Worm (Caenorhabditis elegans) whole organism, L2 larva: Measurements from ENCODE around the gene neg-1.

ENCODE experiments used
- F13H6.1 ChIP-seq: sonication (generic microtip); optimal IDR thresholded peaks from 2 replicates; lab custom pipeline; 2016; ENCODE audit warnings: missing genetic modification characterization, missing compliant biosample characterization
- R02D3.7 ChIP-seq: fragments of 150-350 bp; optimal IDR thresholded peaks from 2 replicates; lab custom pipeline; 2014; ENCODE audit warnings: missing biosample characterization, missing genetic modification characterization
- Y55F3AM.14 ChIP-seq: fragments of 200-800 bp; sonication (Bioruptor generic); optimal IDR thresholded peaks from 2 replicates; lab custom pipeline; 2018; ENCODE audit warnings: mild to moderate bottlenecking, missing genetic modification characterization, missing compliant biosample characterization
- ZK546.5 ChIP-seq: sonication (generic microtip); optimal IDR thresholded peaks from 2 replicates; lab custom pipeline; 2017; ENCODE audit warnings: missing biosample characterization, missing genetic modification characterization
- alr-1 ChIP-seq: fragments of 150-350 bp; optimal IDR thresholded peaks from 2 replicates; lab custom pipeline; 2014; ENCODE audit warnings: missing biosample characterization, missing genetic modification characterization
- aly-2 ChIP-seq: fragments of 150-350 bp; optimal IDR thresholded peaks from 2 replicates; lab custom pipeline; 2014; ENCODE audit warnings: missing biosample characterization, missing genetic modification characterization
- blmp-1 ChIP-seq: sonication (generic microtip); optimal IDR thresholded peaks from 2 replicates; lab custom pipeline; 2017; ENCODE audit warnings: missing genetic modification characterization, mild to moderate bottlenecking, missing compliant biosample characterization, antibody characterized with exemption, moderate library complexity; ENCODE audit not compliant: insufficient read depth
- ceh-16 ChIP-seq: fragments of 150-350 bp; optimal IDR thresholded peaks from 2 replicates; lab custom pipeline; 2014; ENCODE audit warnings: missing biosample characterization, missing genetic modification characterization
- ceh-82 ChIP-seq: fragments of 150-350 bp; optimal IDR thresholded peaks from 2 replicates; lab custom pipeline; 2014; ENCODE audit warnings: missing biosample characterization, missing genetic modification characterization
- egl-27 ChIP-seq: sonication (generic microtip); optimal IDR thresholded peaks from 3 replicates; lab custom pipeline; 2017; ENCODE audit warnings: missing biosample characterization, missing genetic modification reagents, missing genetic modification characterization
- elt-1 ChIP-seq: fragments of 150-350 bp; optimal IDR thresholded peaks from 2 replicates; lab custom pipeline; 2014; ENCODE audit warnings: missing biosample characterization, missing genetic modification characterization
- elt-3 ChIP-seq: sonication (generic microtip); optimal IDR thresholded peaks from 2 replicates; lab custom pipeline; 2017; ENCODE audit warnings: missing biosample characterization, missing genetic modification characterization
- fos-1 ChIP-seq: fragments of 150-350 bp; optimal IDR thresholded peaks from 2 replicates; lab custom pipeline; 2014; ENCODE audit warnings: missing biosample characterization, missing genetic modification characterization
- gmeb-1 ChIP-seq: fragments of 150-350 bp; optimal IDR thresholded peaks from 2 replicates; lab custom pipeline; 2014; ENCODE audit warnings: missing biosample characterization, missing genetic modification characterization
- lin-11 ChIP-seq: fragments of 150-350 bp; sonication (generic microtip); optimal IDR thresholded peaks from 2 replicates; lab custom pipeline; 2014; ENCODE audit warnings: missing biosample characterization, missing genetic modification characterization, inconsistent platforms, mixed read lengths
- lin-13 ChIP-seq: fragments of 150-350 bp; optimal IDR thresholded peaks from 2 replicates; lab custom pipeline; 2014; ENCODE audit warnings: missing biosample characterization, missing genetic modification reagents, missing genetic modification characterization
- lin-39 ChIP-seq: fragments of 150-350 bp; optimal IDR thresholded peaks from 2 replicates; lab custom pipeline; 2014; ENCODE audit warnings: missing biosample characterization, missing genetic modification reagents, missing genetic modification characterization
- lsy-2 ChIP-seq, 2 experiments: fragments of 150-350 bp in 1 of 2; sonication (generic microtip) in 1 of 2; optimal IDR thresholded peaks; 2 replicates each; lab custom pipeline; 2014 to 2017; ENCODE audit warnings: missing biosample characterization in 2 of 2, missing genetic modification characterization in 2 of 2
- mab-5 ChIP-seq: fragments of 150-350 bp; optimal IDR thresholded peaks from 2 replicates; lab custom pipeline; 2014; ENCODE audit warnings: missing biosample characterization, missing genetic modification characterization
- mbf-1 ChIP-seq: sonication (generic microtip); optimal IDR thresholded peaks from 2 replicates; lab custom pipeline; 2017; ENCODE audit warnings: missing biosample characterization, missing genetic modification characterization
- mdl-1 ChIP-seq, 2 experiments: fragments of 150-350 bp in 1 of 2; sonication (generic microtip) in 1 of 2; optimal IDR thresholded peaks; 2 replicates each; lab custom pipeline; 2017; ENCODE audit warnings: missing biosample characterization in 2 of 2, missing genetic modification characterization in 2 of 2
- nhr-12 ChIP-seq: fragments of 150-350 bp; optimal IDR thresholded peaks from 2 replicates; lab custom pipeline; 2014; ENCODE audit warnings: missing biosample characterization, missing genetic modification characterization
- nhr-129 ChIP-seq: fragments of 150-350 bp; optimal IDR thresholded peaks from 2 replicates; lab custom pipeline; 2014; ENCODE audit warnings: missing biosample characterization, missing genetic modification characterization
- nhr-21 ChIP-seq: fragments of 150-350 bp; optimal IDR thresholded peaks from 2 replicates; lab custom pipeline; 2014; ENCODE audit warnings: missing biosample characterization, missing genetic modification characterization
- nhr-237 ChIP-seq: fragments of 150-350 bp; optimal IDR thresholded peaks from 2 replicates; lab custom pipeline; 2014; ENCODE audit warnings: missing biosample characterization, missing genetic modification characterization
- nhr-6 ChIP-seq: fragments of 150-350 bp; optimal IDR thresholded peaks from 2 replicates; lab custom pipeline; 2014; ENCODE audit warnings: missing biosample characterization, missing genetic modification characterization
- nhr-77 ChIP-seq: fragments of 150-350 bp; optimal IDR thresholded peaks from 2 replicates; lab custom pipeline; 2014; ENCODE audit warnings: missing biosample characterization, missing genetic modification characterization
- peb-1 ChIP-seq: fragments of 150-350 bp; optimal IDR thresholded peaks from 2 replicates; lab custom pipeline; 2014; ENCODE audit warnings: missing biosample characterization, missing genetic modification characterization
- sma-9 ChIP-seq, 2 experiments: fragments of 150-350 bp in 1 of 2; sonication (generic microtip) in 1 of 2; optimal IDR thresholded peaks; 2 replicates each; lab custom pipeline; 2014 to 2016; ENCODE audit warnings: missing genetic modification characterization in 2 of 2, mild to moderate bottlenecking in 1 of 2, missing biosample characterization in 1 of 2, missing compliant biosample characterization in 1 of 2, missing genetic modification reagents in 1 of 2, moderate library complexity in 1 of 2
- snpc-4 ChIP-seq: fragments of 150-350 bp; optimal IDR thresholded peaks from 2 replicates; lab custom pipeline; 2014; ENCODE audit warnings: missing biosample characterization, missing genetic modification characterization
- unc-55 ChIP-seq: fragments of 150-350 bp; sonication (generic microtip); optimal IDR thresholded peaks from 3 replicates; lab custom pipeline; 2014; ENCODE audit warnings: missing biosample characterization, missing genetic modification reagents, missing genetic modification characterization
- zag-1 ChIP-seq: fragments of 150-350 bp; optimal IDR thresholded peaks from 2 replicates; lab custom pipeline; 2014; ENCODE audit warnings: missing biosample characterization, missing genetic modification characterization
- ztf-4 ChIP-seq: fragments of 150-350 bp; optimal IDR thresholded peaks from 2 replicates; lab custom pipeline; 2014; ENCODE audit warnings: missing biosample characterization, missing genetic modification characterization

Gene neg-1

ce11 chrV:4416710-4417109, 42.0 kb upstream of the neg-1 start, which contains the start of gene Y47D7A.18:
Y47D7A.18 (minus strand) TSS chrV:4416810.
- TF ChIP-seq nhr-129 (no peak), aly-2 (no peak), snpc-4 (tag; lab: Kevin White, UChicago) (no peak), alr-1 (tag; lab: Kevin White, UChicago) (no peak), gmeb-1 (no peak), elt-3 (tag; lab: Kevin White, UChicago) (no peak), lin-39 (tag; lab: Kevin White, UChicago) (no peak), blmp-1 (tag; lab: Kevin White, UChicago) (no peak)
- TF ChIP-seq, all 48 proteins: peak for 0

DNA sequence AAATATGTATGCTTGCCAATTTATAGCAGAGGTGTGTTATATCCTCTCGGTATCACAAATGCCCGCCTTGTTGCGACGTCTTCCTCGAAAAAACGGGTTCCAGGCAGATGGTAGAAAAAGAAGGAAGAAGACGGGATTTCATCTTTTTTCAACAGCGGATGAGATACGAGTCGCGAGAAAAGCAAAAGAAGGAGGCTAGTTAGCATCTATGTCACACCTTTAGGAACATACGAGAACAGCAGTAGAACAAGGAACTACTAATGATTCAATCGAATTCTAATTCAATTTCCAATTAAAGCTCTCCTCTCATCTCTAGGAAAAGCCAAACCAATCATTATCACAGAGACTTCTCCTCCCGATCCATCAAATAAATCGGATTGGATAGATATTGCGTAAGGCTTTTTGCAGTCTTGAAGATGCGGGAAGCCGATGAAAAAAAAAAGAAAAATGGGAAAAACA, 40.0 kb upstream of the neg-1 start, which contains the start of gene grl-5:
Gene grl-5 (minus strand): TSS at position 51 of the 459 bp plus-strand sequence.
- TF ChIP-seq nhr-237 (tag; lab: Kevin White, UChicago): no peak
- TF ChIP-seq mdl-1 (tag; optimal IDR thresholded peaks at IDR 0.05; lab: Kevin White, UChicago): no peak
- TF ChIP-seq sma-9 (GFP tag; optimal IDR thresholded peaks at IDR 0.05; lab: Kevin White, UChicago): no peak
- TF ChIP-seq sma-9 (tag; optimal IDR thresholded peaks at IDR 0.05; lab: Kevin White, UChicago): no peak

ce11 chrV:4411714-4412113, 37.0 kb upstream of the neg-1 start, which contains the start of gene Y47D7A.17:
Y47D7A.17 (minus strand) TSS chrV:4411814.
- no peak for TF ChIP-seq lin-13 (GFP tag; lab: Kevin White, UChicago)
- TF ChIP-seq R02D3.7 (tag; lab: Kevin White, UChicago): no peak
- TF ChIP-seq ceh-82 (tag; lab: Kevin White, UChicago): no peak
- TF ChIP-seq Y55F3AM.14: no peak
- no peak for TF ChIP-seq fos-1
- TF ChIP-seq egl-27 (tag; lab: Kevin White, UChicago): no peak
- no peak for TF ChIP-seq nhr-12 (tag; lab: Kevin White, UChicago)

DNA sequence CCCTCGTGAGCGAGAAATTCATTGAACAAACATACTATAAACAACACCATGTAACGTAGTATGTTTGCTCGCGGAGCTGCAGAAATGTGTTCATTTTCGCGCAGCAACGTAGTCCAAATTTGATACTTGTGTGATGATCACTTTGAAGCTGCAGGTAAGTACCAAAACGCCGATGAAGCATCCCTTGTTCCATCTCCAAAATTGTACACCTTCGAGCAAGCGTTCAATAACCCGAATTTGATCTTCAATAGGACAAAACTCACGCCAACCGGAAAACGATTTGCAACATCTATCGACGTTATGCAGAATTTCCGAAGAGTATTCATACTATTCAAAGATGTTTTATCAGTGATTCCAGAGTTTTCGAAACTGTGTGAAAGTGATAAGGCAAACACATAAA, 36.0 kb upstream of the neg-1 start, which contains the start of gene Y47D7A.3:
Gene Y47D7A.3 (plus strand): TSS at position 301 of the 400 bp plus-strand sequence.
- TF ChIP-seq ztf-4 (tag; lab: Kevin White, UChicago) (no peak), nhr-237 (tag; lab: Kevin White, UChicago) (no peak), unc-55 (GFP tag; lab: Kevin White, UChicago) (no peak), mdl-1 (tag; optimal IDR thresholded peaks at IDR 0.05; lab: Kevin White, UChicago) (no peak), fos-1 (no peak), lsy-2 (tag; optimal IDR thresholded peaks at IDR 0.05; lab: Kevin White, UChicago) (no peak), ceh-16 (tag; lab: Kevin White, UChicago) (no peak), elt-3 (tag; lab: Kevin White, UChicago) (no peak), F13H6.1 (no peak), mab-5 (no peak), mbf-1 (tag; lab: Kevin White, UChicago) (no peak), peb-1 (tag; lab: Kevin White, UChicago) (no peak)

DNA sequence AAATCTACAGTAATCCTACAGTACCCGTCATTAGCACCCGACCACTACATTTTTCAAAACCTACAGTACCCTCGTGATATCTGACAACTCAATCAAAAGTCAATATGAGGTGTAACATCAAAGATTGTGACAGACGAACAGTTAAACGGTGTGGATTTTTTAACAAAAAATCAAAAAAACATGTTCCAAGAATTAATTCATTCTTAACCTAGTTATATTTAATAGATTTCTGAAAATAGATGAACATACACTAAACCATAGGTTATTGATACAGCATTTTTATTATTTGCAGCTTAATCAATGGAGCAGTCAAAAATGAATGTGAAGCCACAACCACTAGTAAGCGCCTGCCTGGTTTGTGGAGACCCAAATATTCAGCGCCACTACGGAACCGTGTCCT, 32.8 kb upstream of the neg-1 start, which contains the start of gene nhr-118:
Gene nhr-118 (plus strand): TSS at position 301 of the 400 bp plus-strand sequence.
- TF ChIP-seq unc-55 (GFP tag; lab: Kevin White, UChicago) (no peak), lin-13 (GFP tag; lab: Kevin White, UChicago) (no peak), nhr-21 (tag; lab: Kevin White, UChicago) (no peak), nhr-6 (tag; lab: Kevin White, UChicago) (no peak), lin-11 (no peak), ceh-82 (tag; lab: Kevin White, UChicago) (no peak), nhr-77 (no peak)

DNA sequence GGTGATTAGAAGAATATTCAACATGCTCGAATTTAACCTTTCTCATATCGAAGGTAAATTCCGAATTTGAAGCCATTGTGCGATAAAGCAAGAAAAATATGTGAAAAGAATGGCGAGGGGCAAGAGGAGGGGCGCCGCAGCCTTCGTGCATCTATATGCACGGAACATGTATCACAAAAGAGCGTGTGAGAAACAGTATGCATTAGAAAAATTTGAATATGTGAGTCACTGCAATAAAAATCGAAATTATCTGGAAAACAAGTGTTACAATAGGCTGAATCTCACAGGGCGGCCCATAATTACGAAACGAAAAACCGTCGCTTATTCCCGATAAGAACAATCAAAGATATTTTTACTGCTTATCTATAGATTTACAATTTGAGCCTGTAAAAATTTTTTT, 27.2 kb upstream of the neg-1 start, which contains the start of gene F13A2.5:
Gene F13A2.5 (minus strand): TSS at position 101 of the 400 bp plus-strand sequence.
- TF ChIP-seq mab-5: no peak
- TF ChIP-seq nhr-12 (tag; lab: Kevin White, UChicago): no peak
- no peak for TF ChIP-seq elt-1 (tag; lab: Kevin White, UChicago)
- no peak for TF ChIP-seq mdl-1 (tag; optimal IDR thresholded peaks at IDR 0.05; lab: Kevin White, UChicago)
- TF ChIP-seq ZK546.5 (tag; lab: Kevin White, UChicago): no peak
- no peak for TF ChIP-seq zag-1 (tag; lab: Kevin White, UChicago)
- TF ChIP-seq nhr-21 (tag; lab: Kevin White, UChicago): no peak
- TF ChIP-seq, all 48 proteins: peak for 0
